Fruit fly (Drosophila melanogaster) whole organism, prepupa: Measurements from ENCODE around the gene CG5618.

Experiments
- Blimp-1 ChIP-seq: fragments of 200-800 bp; sonication (Bioruptor generic); optimal IDR thresholded peaks from 3 replicates; lab custom pipeline; 2017; ENCODE audit warnings: missing biosample characterization, missing genetic modification characterization, mild to moderate bottlenecking, moderate library complexity, missing genetic modification reagents
- CG11294 ChIP-seq: fragments of 200-800 bp; sonication (Bioruptor generic); IDR thresholded peaks from 2 replicates; pipeline ENCODE4 v1.3.6; 2022; ENCODE audit warnings: missing biosample characterization, missing genetic modification characterization
- Ets21C ChIP-seq: fragments of 200-800 bp; sonication (Bioruptor generic); optimal IDR thresholded peaks from 3 replicates; lab custom pipeline; 2016; ENCODE audit warnings: missing biosample characterization, missing genetic modification characterization
- Gug ChIP-seq: fragments of 200-800 bp; sonication (Bioruptor generic); IDR thresholded peaks from 2 replicates; pipeline ENCODE4 v1.3.6; 2022; ENCODE audit warnings: missing biosample characterization, missing genetic modification characterization
- OdsH ChIP-seq: fragments of 200-800 bp; sonication (Bioruptor generic); optimal IDR thresholded peaks from 3 replicates; lab custom pipeline; 2016; ENCODE audit warnings: missing biosample characterization, missing genetic modification characterization
- Sox102F ChIP-seq: fragments of 200-800 bp; sonication (Bioruptor generic); optimal IDR thresholded peaks from 2 replicates; lab custom pipeline; 2016; ENCODE audit warnings: missing biosample characterization, mild to moderate bottlenecking, missing genetic modification characterization
- cyc ChIP-seq: fragments of 200-800 bp; sonication (Bioruptor generic); optimal IDR thresholded peaks from 3 replicates; lab custom pipeline; 2016; ENCODE audit warnings: missing biosample characterization, missing genetic modification characterization
- spab ChIP-seq: fragments of 200-800 bp; sonication (Bioruptor generic); optimal IDR thresholded peaks from 2 replicates; lab custom pipeline; 2017; ENCODE audit warnings: missing biosample characterization, mild to moderate bottlenecking, missing genetic modification characterization, missing genetic modification reagents

DNA sequence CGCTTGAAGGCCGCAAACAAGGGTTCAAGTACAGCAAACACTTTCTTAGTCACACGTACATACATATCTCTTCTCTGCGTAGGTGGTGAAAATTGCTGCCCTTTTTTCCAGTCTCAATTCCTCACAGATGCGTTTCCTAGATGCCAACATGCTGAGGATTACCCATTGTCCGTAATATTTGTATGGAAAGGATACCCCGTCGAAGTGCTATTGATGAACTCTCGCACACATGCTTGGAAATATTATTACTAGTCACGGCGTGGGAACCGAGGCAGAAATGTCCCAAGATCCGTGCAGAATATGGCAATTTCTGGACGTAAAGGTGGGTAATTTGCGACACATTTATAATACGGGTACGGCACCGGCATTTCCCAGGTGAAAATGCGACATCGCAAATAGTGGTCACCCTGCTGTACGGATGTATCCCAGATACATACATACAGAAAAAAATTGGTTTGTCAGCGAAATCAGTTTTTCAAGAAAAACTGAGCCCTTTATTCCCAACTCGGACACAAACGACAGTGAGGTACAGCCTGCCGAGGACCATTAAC lies 52.2 kb downstream of the CG5618 start:
- TF ChIP-seq Ets21C (no peak), Gug (no peak), OdsH (GFP tag; lab: Kevin White, UChicago) (no peak), cyc (GFP tag; lab: Kevin White, UChicago) (no peak), Blimp-1 (GFP tag; lab: Kevin White, UChicago) (no peak), Sox102F (GFP tag; lab: Kevin White, UChicago) (no peak), CG11294 (GFP tag; lab: Robert Waterston, UW) (no peak), spab (GFP tag; lab: Kevin White, UChicago) (no peak)
